Worm (Caenorhabditis elegans): Measurements from ENCODE around the gene nst-1.

Gene nst-1

ce11 chrII:8259674-8260073 lies 23.3 kb downstream of the nst-1 start:
- TF ChIP-seq nhr-20 (tag; optimal IDR thresholded peaks at IDR 0.05) (peak; percentile 41), lin-14 (GFP tag; optimal IDR thresholded peaks at IDR 0.05) (peak; percentile 54), hlh-4 (tag; optimal IDR thresholded peaks at IDR 0.05) (no peak), vab-15 (tag; optimal IDR thresholded peaks at IDR 0.05) (no peak), mab-9 (GFP tag; IDR thresholded peaks at IDR 0.05) (no peak), elt-2 (tag; optimal IDR thresholded peaks at IDR 0.05) (no peak), fos-1 (tag; optimal IDR thresholded peaks at IDR 0.05) (no peak), tlp-1 (tag; optimal IDR thresholded peaks at IDR 0.05) (no peak), C04F5.9 (tag; optimal IDR thresholded peaks at IDR 0.05) (no peak), zip-4 (GFP tag; optimal IDR thresholded peaks at IDR 0.05) (no peak), sox-4 (tag; optimal IDR thresholded peaks at IDR 0.05) (no peak), pax-3 (tag; optimal IDR thresholded peaks at IDR 0.05) (no peak), alr-1 (tag; optimal IDR thresholded peaks at IDR 0.05; ENCODE audit: borderline replicate concordance) (no peak), tbx-2 (tag; optimal IDR thresholded peaks at IDR 0.05) (no peak), rnt-1 (tag; optimal IDR thresholded peaks at IDR 0.05) (no peak), nhr-85 (tag) (peak; percentile 94), egl-13 (tag; optimal IDR thresholded peaks at IDR 0.05) (no peak), swsn-7 (tag; optimal IDR thresholded peaks at IDR 0.05) (no peak), jun-1 (tag; optimal IDR thresholded peaks at IDR 0.05) (no peak), F16B12.6 (tag; optimal IDR thresholded peaks at IDR 0.05) (no peak), nhr-84 (tag; optimal IDR thresholded peaks at IDR 0.05) (no peak), xbp-1 (tag; optimal IDR thresholded peaks at IDR 0.05) (no peak), nhr-71 (tag; optimal IDR thresholded peaks at IDR 0.05) (peak; percentile 51), blmp-1 (tag; optimal IDR thresholded peaks at IDR 0.05) (peak; percentile 36), nhr-77 (tag; optimal IDR thresholded peaks at IDR 0.05) (no peak), elt-3 (tag; optimal IDR thresholded peaks at IDR 0.05) (peak in 1 of 6 experiments; percentile 31), C16A3.4 (tag; optimal IDR thresholded peaks at IDR 0.05) (no peak), unc-98 (GFP tag; IDR thresholded peaks at IDR 0.05) (no peak), skn-1 (tag; optimal IDR thresholded peaks at IDR 0.05) (no peak), zag-1 (tag; optimal IDR thresholded peaks at IDR 0.05) (no peak), lir-3 (tag; optimal IDR thresholded peaks at IDR 0.05; ENCODE audit: poor library complexity) (no peak), unc-62 (GFP tag; optimal IDR thresholded peaks at IDR 0.05) (no peak), ztf-11 (tag; optimal IDR thresholded peaks at IDR 0.05) (no peak), isw-1 (GFP tag; IDR thresholded peaks at IDR 0.05) (no peak), lin-39 (tag; optimal IDR thresholded peaks at IDR 0.05) (no peak), nhr-11 (tag; optimal IDR thresholded peaks at IDR 0.05) (no peak), irx-1 (tag; optimal IDR thresholded peaks at IDR 0.05) (no peak), nhr-76 (tag; optimal IDR thresholded peaks at IDR 0.05) (no peak), mep-1 (tag; optimal IDR thresholded peaks at IDR 0.05) (no peak), mdl-1 (tag; optimal IDR thresholded peaks at IDR 0.05) (no peak), dsc-1 (tag; optimal IDR thresholded peaks at IDR 0.05) (no peak), hpl-2 (GFP tag; optimal IDR thresholded peaks at IDR 0.05) (no peak), hlh-17 (GFP tag; optimal IDR thresholded peaks at IDR 0.05; ENCODE audit: borderline replicate concordance) (no peak), efl-1 (optimal IDR thresholded peaks at IDR 0.05) (no peak), efl-1 (GFP tag; optimal IDR thresholded peaks at IDR 0.05 in 1 of 2) (peak in 1 of 2 experiments; percentile 16), aha-1 (tag; optimal IDR thresholded peaks at IDR 0.05) (no peak), efl-3 (GFP tag; optimal IDR thresholded peaks at IDR 0.05) (no peak), unc-130 (tag; optimal IDR thresholded peaks at IDR 0.05) (peak; percentile 20), nhr-19 (GFP tag; conservative IDR thresholded peaks at IDR 0.05) (no peak), ces-1 (GFP tag; optimal IDR thresholded peaks at IDR 0.05) (no peak), lin-15B (tag; optimal IDR thresholded peaks at IDR 0.05) (no peak), nhr-12 (tag; optimal IDR thresholded peaks at IDR 0.05) (no peak), unc-30 (tag; optimal IDR thresholded peaks at IDR 0.05) (no peak), unc-86 (tag; optimal IDR thresholded peaks at IDR 0.05) (no peak), lsy-2 (tag; optimal IDR thresholded peaks at IDR 0.05) (no peak)
